Fruit fly (Drosophila melanogaster): ENCODE measurements around the gene goe.

Gene goe

DNA sequence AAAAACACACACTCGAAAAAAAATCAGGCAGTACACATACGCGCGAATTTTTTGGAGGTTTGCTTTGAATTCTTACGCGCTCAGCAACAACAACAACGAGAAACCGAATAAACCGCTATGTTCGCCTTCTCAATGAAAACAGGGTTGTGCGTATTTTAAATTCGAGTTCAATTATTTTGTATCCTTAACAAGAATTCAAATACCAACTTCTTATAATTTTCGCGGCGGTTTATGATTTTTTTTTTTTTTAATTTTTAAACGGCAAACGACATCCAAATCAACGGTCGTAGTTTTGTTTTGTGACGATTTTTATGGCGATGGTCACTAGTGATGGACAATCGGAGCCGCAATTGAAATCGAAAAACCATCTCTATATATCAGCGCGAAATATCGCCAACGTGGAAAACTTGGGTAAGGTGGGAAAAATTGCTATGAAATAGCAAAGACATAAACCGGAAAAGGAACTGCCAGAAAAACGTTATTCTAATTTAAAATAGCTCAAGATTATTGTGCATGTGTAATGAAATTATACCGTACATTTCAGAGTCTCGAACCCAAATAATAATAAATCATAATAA lies at the start of gene goe:
goe (minus strand) TSS at position 332 of the 578 bp plus-strand sequence.
- peak; percentile 0 for TF ChIP-seq sv (GFP tag; optimal IDR thresholded peaks at IDR 0.05)
- TF ChIP-seq OdsH (GFP tag; optimal IDR thresholded peaks at IDR 0.05), result peak; percentile 50
- TF ChIP-seq Mio (GFP tag; optimal IDR thresholded peaks at IDR 0.05), result no peak
- TF ChIP-seq usp (GFP tag; optimal IDR thresholded peaks at IDR 0.05), result no peak
- peak; percentile 55 for TF ChIP-seq CG9705 (GFP tag; optimal IDR thresholded peaks at IDR 0.05)
- TF ChIP-seq foxo (GFP tag; optimal IDR thresholded peaks at IDR 0.05), result peak in 1 of 2 experiments; percentile 75
- no peak for TF ChIP-seq CrebA (GFP tag; optimal IDR thresholded peaks at IDR 0.05; ENCODE audit: borderline replicate concordance)
- peak; percentile 54 for TF ChIP-seq brk (GFP tag; optimal IDR thresholded peaks at IDR 0.05)
- peak; percentile 68 for TF ChIP-seq h (GFP tag; optimal IDR thresholded peaks at IDR 0.05)
- peak; percentile 90 for TF ChIP-seq rgr (GFP tag; optimal IDR thresholded peaks at IDR 0.05)
- TF ChIP-seq dl (GFP tag; optimal IDR thresholded peaks at IDR 0.05; ENCODE audit: insufficient read depth in 1 of 2, partially characterized antibody in 2 of 2), result no peak
- no peak for TF ChIP-seq Hr78 (GFP tag; optimal IDR thresholded peaks at IDR 0.05)
- TF ChIP-seq Dif (GFP tag; optimal IDR thresholded peaks at IDR 0.05; ENCODE audit: partially characterized antibody), result no peak
- TF ChIP-seq Myc (optimal IDR thresholded peaks at IDR 0.05), result no peak
- peak; percentile 72 for TF ChIP-seq ey (GFP tag; optimal IDR thresholded peaks at IDR 0.05)
- no peak for TF ChIP-seq Abd-B (GFP tag; optimal IDR thresholded peaks at IDR 0.05)
- no peak for TF ChIP-seq pan (optimal IDR thresholded peaks at IDR 0.05)
- TF ChIP-seq lola (GFP tag; optimal IDR thresholded peaks at IDR 0.05), result no peak
- peak; percentile 85 for TF ChIP-seq Hnf4 (GFP tag; optimal IDR thresholded peaks at IDR 0.05)
- TF ChIP-seq Sp1 (GFP tag; optimal IDR thresholded peaks at IDR 0.05), result peak; percentile 50
- TF ChIP-seq Rel (GFP tag; optimal IDR thresholded peaks at IDR 0.05), result no peak
- peak; percentile 10 for TF ChIP-seq Rel (tag; optimal IDR thresholded peaks at IDR 0.05)
- peak; percentile 43 for TF ChIP-seq CG32264 (GFP tag; optimal IDR thresholded peaks at IDR 0.05)
- peak; percentile 33 for TF ChIP-seq woc (GFP tag; optimal IDR thresholded peaks at IDR 0.05)
- peak; percentile 68 for TF ChIP-seq tai (GFP tag; optimal IDR thresholded peaks at IDR 0.05)
- peak; percentile 63 for TF ChIP-seq GATAd (GFP tag; optimal IDR thresholded peaks at IDR 0.05)
- no peak for TF ChIP-seq Vsx2 (GFP tag; optimal IDR thresholded peaks at IDR 0.05; ENCODE audit: partially characterized antibody)
- TF ChIP-seq br (GFP tag; optimal IDR thresholded peaks at IDR 0.05), result peak; percentile 81
- TF ChIP-seq dsf (GFP tag; optimal IDR thresholded peaks at IDR 0.05; ENCODE audit: borderline replicate concordance), result peak; percentile 48
- TF ChIP-seq HLH106 (tag; optimal IDR thresholded peaks at IDR 0.05), result peak; percentile 59
- TF ChIP-seq fru (GFP tag; optimal IDR thresholded peaks at IDR 0.05), result peak; percentile 71
- peak; percentile 45 for TF ChIP-seq psq (GFP tag; optimal IDR thresholded peaks at IDR 0.05)
- TF ChIP-seq dmrt93B (GFP tag; optimal IDR thresholded peaks at IDR 0.05), result peak; percentile 60
- peak; percentile 18 for TF ChIP-seq sage (GFP tag; optimal IDR thresholded peaks at IDR 0.05)
- peak; percentile 95 for TF ChIP-seq Hr83 (GFP tag; optimal IDR thresholded peaks at IDR 0.05; ENCODE audit: poor library complexity, severe bottlenecking)
- TF ChIP-seq N (GFP tag; optimal IDR thresholded peaks at IDR 0.05), result no peak
- peak; percentile 82 for TF ChIP-seq Jra (GFP tag; optimal IDR thresholded peaks at IDR 0.05)
- TF ChIP-seq jim (GFP tag; optimal IDR thresholded peaks at IDR 0.05), result peak; percentile 42
- no peak for TF ChIP-seq Dfd (GFP tag; optimal IDR thresholded peaks at IDR 0.05)

DNA sequence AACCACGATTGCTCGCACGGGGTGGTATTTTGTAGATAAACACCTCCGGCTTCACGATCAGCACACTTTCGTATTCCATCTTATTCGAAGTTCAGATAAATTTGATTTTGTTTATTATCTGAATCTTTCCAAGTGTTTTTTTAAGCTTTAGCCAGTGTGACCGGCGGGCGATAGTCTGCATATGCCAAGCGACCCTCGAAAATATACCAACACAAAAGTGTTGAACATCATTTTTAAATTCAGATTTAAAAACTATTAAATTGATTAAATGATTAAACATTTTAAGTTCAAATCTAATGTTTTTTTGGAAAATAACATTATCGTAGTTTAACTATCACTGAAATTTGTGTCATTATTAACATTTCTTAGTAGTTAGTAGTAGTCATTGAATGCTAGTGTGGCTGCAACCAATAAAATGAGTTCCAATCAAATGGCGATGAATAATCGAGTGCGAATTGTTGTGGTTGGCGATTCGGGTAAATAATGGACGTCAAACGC lies 48.9 kb upstream of the goe start, which contains the start of the genes CG9132 and CG4789:
CG9132 (minus strand) TSS at position 181 of the 498 bp plus-strand sequence.
CG4789 (plus strand) TSS at position 401 of the 498 bp plus-strand sequence.
- TF ChIP-seq Rel (GFP tag; optimal IDR thresholded peaks at IDR 0.05) (no peak), Rel (tag; optimal IDR thresholded peaks at IDR 0.05) (peak; percentile 11), ey (GFP tag; optimal IDR thresholded peaks at IDR 0.05) (no peak)

DNA sequence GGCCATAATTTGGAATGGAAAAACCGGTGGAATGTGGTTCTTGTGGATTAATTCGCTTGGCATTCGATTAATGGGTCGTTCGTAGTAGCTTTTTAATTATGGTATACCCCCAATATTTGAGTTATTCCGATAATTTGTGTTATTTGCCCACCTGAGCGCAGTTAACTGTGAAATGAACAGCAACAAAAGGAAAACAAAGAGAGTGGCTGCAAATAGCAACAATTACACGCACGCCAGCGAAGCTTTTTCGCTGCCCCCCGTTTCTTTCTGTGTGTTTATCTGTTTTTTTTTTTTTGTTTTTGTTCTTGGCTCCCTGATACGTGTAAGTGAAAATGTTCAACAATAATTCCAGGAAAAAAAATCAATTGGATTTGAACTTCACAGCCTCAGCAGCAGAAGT lies 48.2 kb upstream of the goe start:
- TF ChIP-seq tai (GFP tag; optimal IDR thresholded peaks at IDR 0.05) (no peak), woc (GFP tag; optimal IDR thresholded peaks at IDR 0.05) (no peak), HLH106 (tag; optimal IDR thresholded peaks at IDR 0.05) (no peak), pan (optimal IDR thresholded peaks at IDR 0.05) (no peak), ey (GFP tag; optimal IDR thresholded peaks at IDR 0.05) (peak; percentile 1), Vsx2 (GFP tag; optimal IDR thresholded peaks at IDR 0.05; ENCODE audit: partially characterized antibody) (no peak), Dif (GFP tag; optimal IDR thresholded peaks at IDR 0.05; ENCODE audit: partially characterized antibody) (no peak), br (GFP tag; optimal IDR thresholded peaks at IDR 0.05) (no peak), dsf (GFP tag; optimal IDR thresholded peaks at IDR 0.05; ENCODE audit: borderline replicate concordance) (no peak), Jra (GFP tag; optimal IDR thresholded peaks at IDR 0.05) (no peak), sage (GFP tag; optimal IDR thresholded peaks at IDR 0.05) (no peak), Sp1 (GFP tag; optimal IDR thresholded peaks at IDR 0.05) (peak; percentile 13), fru (GFP tag; optimal IDR thresholded peaks at IDR 0.05) (peak; percentile 69), CG9705 (GFP tag; optimal IDR thresholded peaks at IDR 0.05) (no peak), dl (GFP tag; optimal IDR thresholded peaks at IDR 0.05; ENCODE audit: insufficient read depth in 1 of 2, partially characterized antibody in 2 of 2) (no peak), jim (GFP tag; optimal IDR thresholded peaks at IDR 0.05) (no peak), usp (GFP tag; optimal IDR thresholded peaks at IDR 0.05) (no peak), sv (GFP tag; optimal IDR thresholded peaks at IDR 0.05) (no peak), foxo (GFP tag; optimal IDR thresholded peaks at IDR 0.05) (peak in 1 of 2 experiments; percentile 17), Hr78 (GFP tag; optimal IDR thresholded peaks at IDR 0.05) (no peak), Rel (GFP tag; optimal IDR thresholded peaks at IDR 0.05) (no peak), Rel (tag; optimal IDR thresholded peaks at IDR 0.05) (peak; percentile 72), Hr83 (GFP tag; optimal IDR thresholded peaks at IDR 0.05; ENCODE audit: poor library complexity, severe bottlenecking) (no peak), GATAd (GFP tag; optimal IDR thresholded peaks at IDR 0.05) (no peak), OdsH (GFP tag; optimal IDR thresholded peaks at IDR 0.05) (no peak), CrebA (GFP tag; optimal IDR thresholded peaks at IDR 0.05; ENCODE audit: borderline replicate concordance) (no peak), Mio (GFP tag; optimal IDR thresholded peaks at IDR 0.05) (no peak), psq (GFP tag; optimal IDR thresholded peaks at IDR 0.05) (no peak), Abd-B (GFP tag; optimal IDR thresholded peaks at IDR 0.05) (no peak), dmrt93B (GFP tag; optimal IDR thresholded peaks at IDR 0.05) (no peak), Hnf4 (GFP tag; optimal IDR thresholded peaks at IDR 0.05) (no peak), Dfd (GFP tag; optimal IDR thresholded peaks at IDR 0.05) (no peak), Myc (optimal IDR thresholded peaks at IDR 0.05) (no peak), lola (GFP tag; optimal IDR thresholded peaks at IDR 0.05) (no peak), N (GFP tag; optimal IDR thresholded peaks at IDR 0.05) (no peak), h (GFP tag; optimal IDR thresholded peaks at IDR 0.05) (peak; percentile 27)

Measured in whole organism, wandering third instar larva.